Worm (Caenorhabditis elegans): ENCODE results near the gene fbxa-210.

DNA sequence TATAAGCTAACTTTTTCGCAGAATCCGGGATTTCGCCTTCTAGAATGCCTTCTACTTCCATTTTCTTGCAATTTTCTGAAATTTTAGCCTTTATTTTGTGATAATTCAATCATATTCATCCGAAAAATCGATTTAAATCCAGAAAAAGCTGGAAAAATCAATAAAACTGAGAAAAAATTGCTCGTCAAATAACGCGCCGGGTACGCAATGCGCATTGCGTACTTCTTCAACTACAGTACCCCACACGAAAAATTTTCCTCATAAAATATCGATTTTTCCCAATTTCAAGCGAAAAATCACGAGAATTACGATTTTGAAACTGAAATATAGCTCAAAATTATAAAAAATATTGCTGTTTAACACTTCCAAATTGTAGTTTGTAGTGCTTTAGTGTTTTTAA, 5.9 kb downstream of the fbxa-210 start, which contains the start of gene Y37H2A.12:
- TF ChIP-seq fos-1 (tag; optimal IDR thresholded peaks at IDR 0.05) (no peak), lin-15B (tag; optimal IDR thresholded peaks at IDR 0.05) (no peak), nhr-237 (tag; optimal IDR thresholded peaks at IDR 0.05) (no peak), ceh-16 (tag; optimal IDR thresholded peaks at IDR 0.05) (no peak), nhr-25 (tag; optimal IDR thresholded peaks at IDR 0.05) (no peak), ztf-11 (tag; optimal IDR thresholded peaks at IDR 0.05) (no peak), snpc-4 (tag; optimal IDR thresholded peaks at IDR 0.05) (no peak), unc-62 (GFP tag; optimal IDR thresholded peaks at IDR 0.05) (no peak), elt-1 (tag; optimal IDR thresholded peaks at IDR 0.05) (no peak), R02D3.7 (tag; optimal IDR thresholded peaks at IDR 0.05) (no peak), elt-3 (tag; optimal IDR thresholded peaks at IDR 0.05) (no peak)

Data from whole organism, L3 larva.